Worm (Caenorhabditis elegans): ENCODE results near the gene F41G4.8.

Gene F41G4.8

DNA sequence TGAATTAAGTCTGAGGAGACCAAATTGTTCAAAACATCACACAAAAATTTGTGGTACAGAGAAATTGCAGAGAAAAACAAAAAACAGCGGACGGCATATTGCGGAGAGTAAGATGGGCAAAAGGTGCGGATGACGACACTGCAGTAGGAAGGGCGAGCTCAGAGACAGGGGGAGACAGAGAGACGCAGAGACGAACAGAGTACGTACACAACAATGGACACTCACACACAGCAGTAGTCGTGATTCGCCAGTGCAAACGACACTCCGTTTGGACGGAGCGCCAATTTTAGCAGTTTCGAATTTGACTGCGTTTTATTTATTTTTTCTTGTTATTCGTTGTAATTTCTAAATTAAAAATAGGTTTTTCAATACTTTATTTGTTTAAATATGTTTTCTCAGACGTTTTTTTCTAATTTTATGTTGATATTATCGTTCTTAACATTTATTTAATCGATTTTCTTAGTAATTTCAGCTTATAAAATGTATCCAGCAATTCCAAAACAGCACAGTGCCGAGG lies 27.7 kb upstream of the F41G4.8 start, which contains the start of gene T20F7.1 (continued):
- TF ChIP-seq unc-62 (GFP tag; optimal IDR thresholded peaks at IDR 0.05 in 1 of 2) (peak in 1 of 2 experiments; percentile 17), unc-62 (tag; optimal IDR thresholded peaks at IDR 0.05) (no peak), ceh-32 (tag; optimal IDR thresholded peaks at IDR 0.05; ENCODE audit: poor library complexity) (no peak), set-16 (GFP tag; IDR thresholded peaks at IDR 0.05) (0 out of 2 replicates have a peak, but pooled peaks have one; percentile 10), egl-27 (tag; optimal IDR thresholded peaks at IDR 0.05) (no peak), unc-39 (tag; optimal IDR thresholded peaks at IDR 0.05) (no peak), tag-97 (GFP tag; IDR thresholded peaks at IDR 0.05) (no peak), sdz-12 (GFP tag; optimal IDR thresholded peaks at IDR 0.05) (no peak), hmg-1.1 (GFP tag; IDR thresholded peaks at IDR 0.05) (peak; percentile 90), attf-4 (tag; optimal IDR thresholded peaks at IDR 0.05) (no peak), F26F4.8 (GFP tag; conservative IDR thresholded peaks at IDR 0.05) (no peak), Y75B8A.6 (GFP tag; IDR thresholded peaks at IDR 0.05) (no peak), duxl-1 (tag; optimal IDR thresholded peaks at IDR 0.05; ENCODE audit: poor library complexity) (no peak), jun-1 (tag; optimal IDR thresholded peaks at IDR 0.05) (no peak), hif-1 (tag; optimal IDR thresholded peaks at IDR 0.05) (no peak), lin-38 (GFP tag; IDR thresholded peaks at IDR 0.05) (no peak), daf-8 (GFP tag; IDR thresholded peaks at IDR 0.05) (no peak), daf-16 (GFP tag; optimal IDR thresholded peaks at IDR 0.05) (peak in 1 of 2 experiments; percentile 87), daf-16 (tag; optimal IDR thresholded peaks at IDR 0.05) (peak; percentile 84), D1046.2 (GFP tag; IDR thresholded peaks at IDR 0.05) (no peak), nhr-42 (GFP tag; IDR thresholded peaks at IDR 0.05) (no peak), ctbp-1 (GFP tag; IDR thresholded peaks at IDR 0.05) (no peak), F44E2.7 (GFP tag; IDR thresholded peaks at IDR 0.05) (no peak), aly-2 (tag; optimal IDR thresholded peaks at IDR 0.05) (no peak), nhr-11 (tag; optimal IDR thresholded peaks at IDR 0.05) (peak; percentile 44)

DNA sequence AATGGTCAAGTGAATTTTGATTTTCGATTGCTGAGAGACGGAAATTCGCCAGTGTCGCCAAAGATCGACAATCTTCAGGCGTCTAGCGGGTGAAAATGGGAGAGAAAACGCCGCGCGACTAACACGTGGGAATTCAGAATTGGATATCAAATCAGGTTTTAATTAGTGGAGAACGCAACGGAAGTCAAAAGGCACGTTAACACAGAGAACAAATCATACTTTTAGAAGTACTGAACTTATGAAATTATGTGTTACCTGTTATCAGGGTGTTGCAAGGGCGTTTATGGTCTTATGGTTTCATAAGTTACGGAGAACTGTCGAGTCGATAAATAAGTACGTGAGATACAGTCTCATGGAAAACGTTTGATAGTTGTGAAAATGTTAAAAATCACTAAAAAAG lies 26.5 kb upstream of the F41G4.8 start:
- TF ChIP-seq spr-1 (tag; optimal IDR thresholded peaks at IDR 0.05) (no peak), dpl-1 (GFP tag; optimal IDR thresholded peaks at IDR 0.05) (no peak), zag-1 (tag; optimal IDR thresholded peaks at IDR 0.05) (no peak), nhr-41 (GFP tag; IDR thresholded peaks at IDR 0.05) (no peak), unc-62 (GFP tag; optimal IDR thresholded peaks at IDR 0.05 in 1 of 2) (peak in 1 of 2 experiments; percentile 89), unc-62 (tag; optimal IDR thresholded peaks at IDR 0.05) (no peak), F26F4.8 (GFP tag; conservative IDR thresholded peaks at IDR 0.05) (no peak), nhr-111 (GFP tag; optimal IDR thresholded peaks at IDR 0.05) (no peak), ztf-7 (tag; optimal IDR thresholded peaks at IDR 0.05) (no peak), pqm-1 (tag; optimal IDR thresholded peaks at IDR 0.05) (peak; percentile 59), nhr-28 (tag; optimal IDR thresholded peaks at IDR 0.05) (peak; percentile 71), lir-3 (tag; optimal IDR thresholded peaks at IDR 0.05) (no peak), hlh-11 (tag; optimal IDR thresholded peaks at IDR 0.05) (peak; percentile 54), mdl-1 (tag; optimal IDR thresholded peaks at IDR 0.05) (peak in 1 of 2 experiments; percentile 63), nhr-77 (tag; optimal IDR thresholded peaks at IDR 0.05) (peak; percentile 39), dmd-6 (GFP tag; IDR thresholded peaks at IDR 0.05) (peak; percentile 68), madf-9 (GFP tag; conservative IDR thresholded peaks at IDR 0.05) (no peak), mxl-3 (GFP tag; optimal IDR thresholded peaks at IDR 0.05) (peak; percentile 97), hlh-30 (tag; optimal IDR thresholded peaks at IDR 0.05; ENCODE audit: insufficient read depth) (peak; percentile 73), T26A8.4 (GFP tag; IDR thresholded peaks at IDR 0.05) (no peak), F10B5.3 (tag; optimal IDR thresholded peaks at IDR 0.05) (no peak), mxl-2 (GFP tag; conservative IDR thresholded peaks at IDR 0.05) (no peak), egl-27 (tag; optimal IDR thresholded peaks at IDR 0.05) (no peak), gei-8 (GFP tag; optimal IDR thresholded peaks at IDR 0.05) (no peak), lin-29 (GFP tag; IDR thresholded peaks at IDR 0.05) (no peak), daf-16 (GFP tag; optimal IDR thresholded peaks at IDR 0.05) (no peak), daf-16 (tag; optimal IDR thresholded peaks at IDR 0.05) (peak; percentile 82)

All from whole organism, L4 larva.